Fruit fly (Drosophila melanogaster) whole organism, embryonic: Measurements from ENCODE around the gene CG6409.
A peak's percentile ranks its signal among the peaks of the same experiment; 100 is the strongest.

Experiments
- Ada2b ChIP-seq: fragments of 200-800 bp; sonication (Bioruptor generic); IDR thresholded peaks from 2 replicates; pipeline ENCODE4 v1.3.6; 2022; ENCODE audit warnings: missing biosample characterization, missing genetic modification characterization
- Antp ChIP-seq: fragments of 200-800 bp; sonication (Bioruptor generic); optimal IDR thresholded peaks from 3 replicates; lab custom pipeline; 2016; ENCODE audit warnings: missing biosample characterization, missing genetic modification characterization
- Blimp-1 ChIP-seq: fragments of 200-800 bp; sonication (Bioruptor generic); optimal IDR thresholded peaks from 3 replicates; lab custom pipeline; 2018; ENCODE audit warnings: missing biosample characterization, missing genetic modification characterization, mild to moderate bottlenecking, moderate library complexity, missing genetic modification reagents
- CG10979 ChIP-seq: fragments of 200-800 bp; sonication (Bioruptor generic); optimal IDR thresholded peaks from 2 replicates; lab custom pipeline; 2018; ENCODE audit warnings: missing biosample characterization, mild to moderate bottlenecking, missing genetic modification characterization, moderate library complexity
- CG11504 ChIP-seq: fragments of 200-800 bp; sonication (Bioruptor generic); optimal IDR thresholded peaks from 3 replicates; lab custom pipeline; 2019; ENCODE audit warnings: missing biosample characterization, mild to moderate bottlenecking, missing genetic modification characterization, moderate library complexity
- CG16815 ChIP-seq: fragments of 200-800 bp; sonication (Bioruptor generic); optimal IDR thresholded peaks from 3 replicates; lab custom pipeline; 2017; ENCODE audit warnings: missing biosample characterization, mild to moderate bottlenecking, missing genetic modification characterization
- CG17359 ChIP-seq: fragments of 200-800 bp; sonication (Bioruptor generic); optimal IDR thresholded peaks from 3 replicates; lab custom pipeline; 2018; ENCODE audit warnings: missing biosample characterization, mild to moderate bottlenecking, missing genetic modification characterization, moderate library complexity
- CG18476 ChIP-seq: fragments of 200-800 bp; sonication (Bioruptor generic); optimal IDR thresholded peaks from 2 replicates; lab custom pipeline; 2016; ENCODE audit warnings: missing biosample characterization, mild to moderate bottlenecking, missing genetic modification characterization
- CG2712 ChIP-seq: fragments of 200-800 bp; optimal IDR thresholded peaks from 3 replicates; lab custom pipeline; 2019; ENCODE audit warnings: missing biosample characterization, mild to moderate bottlenecking, missing genetic modification characterization, moderate library complexity
- CG31224 ChIP-seq: fragments of 200-800 bp; sonication (Bioruptor generic); IDR thresholded peaks from 2 replicates; pipeline ENCODE4 v1.3.6; 2022; ENCODE audit warnings: missing biosample characterization, missing genetic modification characterization
- CG4360 ChIP-seq: fragments of 200-800 bp; sonication (Bioruptor generic); IDR thresholded peaks from 2 replicates; pipeline ENCODE4 v1.3.6; 2022; ENCODE audit warnings: missing biosample characterization, missing genetic modification characterization
- CG4424 ChIP-seq: fragments of 200-800 bp; sonication (Bioruptor generic); optimal IDR thresholded peaks from 3 replicates; lab custom pipeline; 2016; ENCODE audit warnings: missing biosample characterization, missing genetic modification characterization
- CG7271 ChIP-seq: fragments of 200-800 bp; sonication (Bioruptor generic); optimal IDR thresholded peaks from 2 replicates; lab custom pipeline; 2018; ENCODE audit warnings: missing biosample characterization, mild to moderate bottlenecking, missing genetic modification characterization, moderate library complexity
- CG9817 ChIP-seq: fragments of 200-800 bp; sonication (Bioruptor generic); optimal IDR thresholded peaks from 2 replicates; lab custom pipeline; 2018; ENCODE audit warnings: missing biosample characterization, mild to moderate bottlenecking, missing genetic modification characterization, moderate library complexity
- E2f1 ChIP-seq: fragments of 200-800 bp; sonication (Bioruptor generic); IDR thresholded peaks from 2 replicates; pipeline ENCODE4 v1.3.6; 2022; ENCODE audit warnings: missing biosample characterization, missing genetic modification characterization
- HLH3B ChIP-seq: fragments of 200-800 bp; sonication (Bioruptor generic); IDR thresholded peaks from 2 replicates; pipeline ENCODE4 v1.3.6; 2022; ENCODE audit warnings: missing biosample characterization, missing genetic modification characterization
- MBD-R2 ChIP-seq: fragments of 200-800 bp; sonication (Bioruptor generic); IDR thresholded peaks from 2 replicates; pipeline ENCODE4 v1.3.6; 2022; ENCODE audit warnings: missing biosample characterization, missing genetic modification characterization
- Ptx1 ChIP-seq: fragments of 200-800 bp; sonication (Bioruptor generic); IDR thresholded peaks from 2 replicates; pipeline ENCODE4 v1.3.6; 2022; ENCODE audit warnings: missing biosample characterization, missing genetic modification characterization
- Xrp1 ChIP-seq: fragments of 200-800 bp; sonication (Bioruptor generic); IDR thresholded peaks from 2 replicates; pipeline ENCODE4 v1.3.6; 2022; ENCODE audit warnings: missing biosample characterization, missing genetic modification characterization
- bigmax ChIP-seq: fragments of 200-800 bp; sonication (Bioruptor generic); optimal IDR thresholded peaks from 2 replicates; lab custom pipeline; 2018; ENCODE audit warnings: missing biosample characterization, mild to moderate bottlenecking, missing genetic modification characterization
- bsh ChIP-seq, 2 experiments: fragments of 200-800 bp; sonication (Bioruptor generic); optimal IDR thresholded peaks; 2 replicates each; lab custom pipeline; 2017 to 2018; ENCODE audit warnings: mild to moderate bottlenecking in 2 of 2, missing biosample characterization in 2 of 2, missing genetic modification characterization in 2 of 2, moderate library complexity in 1 of 2
- ci ChIP-seq: fragments of 200-800 bp; sonication (Bioruptor generic); IDR thresholded peaks from 3 replicates; pipeline ENCODE4 v1.3.6; 2022; ENCODE audit warnings: missing biosample characterization, missing genetic modification characterization
- dmrt99B ChIP-seq: fragments of 200-800 bp; sonication (Bioruptor generic); optimal IDR thresholded peaks from 2 replicates; lab custom pipeline; 2018; ENCODE audit warnings: missing biosample characterization, mild to moderate bottlenecking, missing genetic modification characterization, moderate library complexity
- exex ChIP-seq: fragments of 200-800 bp; sonication (Bioruptor generic); optimal IDR thresholded peaks from 4 replicates; lab custom pipeline; 2018; ENCODE audit warnings: missing biosample characterization, mild to moderate bottlenecking, missing genetic modification characterization, moderate library complexity
- gem ChIP-seq: fragments of 200-800 bp; sonication (Bioruptor generic); optimal IDR thresholded peaks from 2 replicates; lab custom pipeline; 2019; ENCODE audit warnings: missing biosample characterization, mild to moderate bottlenecking, missing genetic modification characterization, moderate library complexity
- grn ChIP-seq: fragments of 200-800 bp; sonication (Bioruptor generic); optimal IDR thresholded peaks from 3 replicates; lab custom pipeline; 2017; ENCODE audit warnings: missing biosample characterization, missing genetic modification characterization
- hkb ChIP-seq, 2 experiments: fragments of 200-800 bp in 1 of 2; fragments of >200 bp in 1 of 2; sonication (Bioruptor generic) in 1 of 2; IDR thresholded peaks in 1 of 2; optimal IDR thresholded peaks in 1 of 2; 2 replicates each; pipeline versions ENCODE4 v1.3.6 to Lab custom; 2017 to 2022; ENCODE audit warnings: missing biosample characterization in 1 of 2, missing genetic modification characterization in 1 of 2
- lmd ChIP-seq: fragments of 200-800 bp; sonication (Bioruptor generic); IDR thresholded peaks from 2 replicates; pipeline ENCODE4 v1.3.6; 2022; ENCODE audit warnings: missing biosample characterization, missing genetic modification characterization
- nmo ChIP-seq: fragments of 200-800 bp; sonication (Bioruptor generic); optimal IDR thresholded peaks from 2 replicates; lab custom pipeline; 2018; ENCODE audit warnings: missing biosample characterization, mild to moderate bottlenecking, missing genetic modification characterization, moderate library complexity
- pan ChIP-seq, 4 experiments: fragments of >200 bp in 3 of 4; fragments of 200-800 bp in 1 of 4; sonication (Bioruptor generic) in 1 of 4; optimal IDR thresholded peaks in 3 of 4; IDR thresholded peaks in 1 of 4; 2 replicates each; pipeline versions ENCODE4 v1.3.6 to Lab custom; 2017 to 2022; ENCODE audit warnings: missing biosample characterization in 2 of 4, missing genetic modification characterization in 2 of 4, mixed read lengths in 1 of 4
- phol ChIP-seq: fragments of 200-800 bp; sonication (Bioruptor generic); optimal IDR thresholded peaks from 3 replicates; lab custom pipeline; 2018; ENCODE audit warnings: missing biosample characterization, mild to moderate bottlenecking, missing genetic modification characterization, moderate library complexity
- pum ChIP-seq: fragments of 200-800 bp; sonication (Bioruptor generic); optimal IDR thresholded peaks from 2 replicates; lab custom pipeline; 2016; ENCODE audit warnings: missing biosample characterization, missing genetic modification characterization
- rib ChIP-seq: fragments of 200-800 bp; sonication (Bioruptor generic); IDR thresholded peaks from 2 replicates; pipeline ENCODE4 v1.3.6; 2022; ENCODE audit warnings: missing biosample characterization, missing genetic modification characterization
- sens ChIP-seq: fragments of 200-800 bp; sonication (Bioruptor generic); peaks from one replicate; lab custom pipeline; 2016; ENCODE audit warnings: missing biosample characterization, missing genetic modification characterization
- slbo ChIP-seq: fragments of 200-800 bp; sonication (Bioruptor generic); IDR thresholded peaks from 2 replicates; pipeline ENCODE4 v1.3.6; 2022; ENCODE audit warnings: missing biosample characterization, missing genetic modification characterization
- vvl ChIP-seq: fragments of 200-800 bp; sonication (Bioruptor generic); IDR thresholded peaks from 2 replicates; pipeline ENCODE4 v1.3.6; 2022; ENCODE audit warnings: missing biosample characterization, missing genetic modification characterization
- wor ChIP-seq: fragments of 200-800 bp; sonication (Bioruptor generic); IDR thresholded peaks from 2 replicates; pipeline ENCODE4 v1.3.6; 2022; ENCODE audit warnings: missing biosample characterization, missing genetic modification characterization

CG6409 gene

dm6 chr3L:10913214-10913613, 31.0 kb upstream of the CG6409 start (continued):
- TF ChIP-seq exex (tag; lab: Kevin White, UChicago): no peak
- no peak for TF ChIP-seq CG9817
- TF ChIP-seq wor (GFP tag; lab: Robert Waterston, UW): no peak
- no peak for TF ChIP-seq pan (optimal IDR thresholded peaks at IDR 0.05; lab: Kevin White, UChicago)
- no peak for TF ChIP-seq pan (GFP tag; optimal IDR thresholded peaks at IDR 0.05 in 1 of 2, IDR thresholded peaks at IDR 0.05 in 1 of 2)
- peak; percentile 3 for TF ChIP-seq sens
- no peak for TF ChIP-seq Antp (GFP tag; lab: Kevin White, UChicago)
- no peak for TF ChIP-seq CG18476 (GFP tag; lab: Kevin White, UChicago)
- peak; percentile 17; the same call in 1 of the 2 replicates for TF ChIP-seq lmd
- no peak for TF ChIP-seq CG16815 (GFP tag; lab: Kevin White, UChicago)
- peak in 1 of 2 experiments; percentile 14 for TF ChIP-seq bsh (GFP tag; optimal IDR thresholded peaks at IDR 0.05; lab: Kevin White, UChicago)
- 0 out of 3 replicates have a peak, but pooled peaks have one; percentile 19 for TF ChIP-seq ci (GFP tag; lab: Robert Waterston, UW)
- no peak for TF ChIP-seq E2f1 (GFP tag; lab: Robert Waterston, UW)
- no peak for TF ChIP-seq pum (GFP tag; lab: Kevin White, UChicago)
- no peak for TF ChIP-seq bigmax (GFP tag; lab: Kevin White, UChicago)

DNA sequence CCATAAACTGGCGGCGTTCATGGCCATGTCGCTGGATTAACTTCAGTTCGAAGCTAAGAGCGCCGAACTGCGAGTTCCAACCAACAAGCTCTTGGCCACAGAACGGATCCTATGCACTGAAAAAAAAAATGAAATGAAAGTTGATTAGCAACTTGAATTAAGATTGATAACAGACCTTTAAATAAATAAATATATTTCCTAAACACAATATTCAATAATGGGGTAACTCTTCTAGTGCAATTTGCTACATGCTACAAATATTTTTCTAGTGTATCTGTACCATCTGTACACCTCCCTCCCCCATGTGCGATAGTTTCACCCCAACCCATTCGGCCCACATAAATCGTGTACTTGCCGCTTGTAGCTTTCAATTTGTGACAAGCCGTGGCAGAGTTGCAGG, 27.4 kb upstream of the CG6409 start:
- TF ChIP-seq MBD-R2 (GFP tag; lab: Robert Waterston, UW) (no peak), sens (peak; percentile 20)

DNA sequence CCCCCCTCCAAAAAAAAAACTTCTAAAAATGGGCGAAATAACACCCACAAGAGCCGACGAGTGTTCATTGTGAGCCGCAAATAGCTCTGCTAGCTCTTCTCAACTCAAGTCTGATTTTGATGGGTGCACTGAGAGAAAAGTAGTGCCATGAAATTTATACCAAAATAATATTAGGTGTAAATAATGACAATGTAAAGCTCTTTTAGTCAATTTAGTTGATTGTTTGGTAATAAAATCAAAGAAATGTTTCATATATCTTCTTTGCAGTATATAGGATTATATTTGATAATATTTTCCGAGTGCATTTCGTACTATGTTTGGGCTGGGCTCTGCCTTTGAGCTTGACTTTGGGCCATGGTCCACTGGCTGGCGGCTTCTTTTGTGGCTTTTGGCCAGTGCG, 22.6 kb upstream of the CG6409 start:
- TF ChIP-seq CG17359 (tag; lab: Kevin White, UChicago): peak; percentile 11
- peak; percentile 34; the same call in 1 of the 2 replicates for TF ChIP-seq Xrp1
- TF ChIP-seq Ptx1 (GFP tag; lab: Robert Waterston, UW): no peak
- TF ChIP-seq CG4360 (GFP tag; lab: Robert Waterston, UW): no peak
- TF ChIP-seq CG10979 (tag; lab: Kevin White, UChicago): peak; percentile 20
- peak; percentile 24 for TF ChIP-seq phol (tag; lab: Kevin White, UChicago)
- TF ChIP-seq CG7271: no peak
- TF ChIP-seq sens: peak; percentile 45
- TF ChIP-seq CG4424 (GFP tag; lab: Kevin White, UChicago): no peak
- TF ChIP-seq rib (GFP tag; lab: Robert Waterston, UW): no peak
- TF ChIP-seq CG2712 (tag; lab: Kevin White, UChicago): peak; percentile 11
- TF ChIP-seq hkb (optimal IDR thresholded peaks at IDR 0.05; lab: Kevin White, UChicago): no peak
- TF ChIP-seq hkb (GFP tag; IDR thresholded peaks at IDR 0.05; lab: Robert Waterston, UW): peak; percentile 34; the same call in 1 of the 2 replicates
- TF ChIP-seq Ada2b (GFP tag; lab: Robert Waterston, UW): peak; percentile 24; the same call in 1 of the 2 replicates
- peak; percentile 9 for TF ChIP-seq nmo (GFP tag; lab: Kevin White, UChicago)
- TF ChIP-seq HLH3B: 0 out of 2 replicates have a peak, but pooled peaks have one; percentile 41
- peak; percentile 51 for TF ChIP-seq CG11504
- TF ChIP-seq slbo: no peak
- no peak for TF ChIP-seq grn (GFP tag; lab: Kevin White, UChicago)
- no peak for TF ChIP-seq CG31224 (GFP tag; lab: Robert Waterston, UW)
- TF ChIP-seq vvl: 0 out of 2 replicates have a peak, but pooled peaks have one; percentile 14
- TF ChIP-seq dmrt99B (tag; lab: Kevin White, UChicago): peak; percentile 25
- peak; percentile 25 for TF ChIP-seq gem (tag; lab: Kevin White, UChicago)
- peak; percentile 15 for TF ChIP-seq Blimp-1 (GFP tag; lab: Kevin White, UChicago)
